Worm (Caenorhabditis elegans) whole organism, L2 larva: ENCODE data around the gene T07E3.4.

Experiments used
- Y55F3AM.14 ChIP-seq: fragments of 200-800 bp; sonication (Bioruptor generic); optimal IDR thresholded peaks from 2 replicates; lab custom pipeline; 2018; ENCODE audit warnings: mild to moderate bottlenecking, missing genetic modification characterization, missing compliant biosample characterization
- unc-39 ChIP-seq: fragments of 150-350 bp; optimal IDR thresholded peaks from 2 replicates; lab custom pipeline; 2014; ENCODE audit warnings: missing biosample characterization, missing genetic modification characterization
- unc-55 ChIP-seq: fragments of 150-350 bp; sonication (generic microtip); optimal IDR thresholded peaks from 3 replicates; lab custom pipeline; 2014; ENCODE audit warnings: missing biosample characterization, missing genetic modification reagents, missing genetic modification characterization

DNA sequence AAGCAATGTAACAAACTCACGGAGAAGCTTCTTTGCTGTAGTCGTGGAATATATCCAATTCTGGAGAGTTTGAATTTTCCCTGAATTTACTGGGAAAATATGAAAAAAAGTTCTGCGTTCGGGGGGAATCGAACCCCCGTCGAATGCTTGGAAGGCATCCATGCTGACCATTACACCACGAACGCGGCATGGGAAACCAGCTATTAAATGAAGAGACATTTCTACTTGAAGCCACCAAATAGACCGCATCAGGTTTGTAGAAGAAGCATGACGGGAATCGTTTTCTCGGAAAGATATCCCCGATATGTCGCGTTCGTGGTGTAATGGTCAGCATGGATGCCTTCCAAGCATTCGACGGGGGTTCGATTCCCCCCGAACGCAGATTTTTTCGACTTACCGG is 9.3 kb upstream of the T07E3.4 start:
- TF ChIP-seq unc-55 (GFP tag; lab: Kevin White, UChicago) (peak; percentile 21), unc-39 (tag; lab: Kevin White, UChicago) (no peak), Y55F3AM.14 (GFP tag; lab: Kevin White, UChicago) (no peak)
